Fruit fly (Drosophila melanogaster): Measurements from ENCODE around the gene GAPcenA.

Gene GAPcenA

DNA sequence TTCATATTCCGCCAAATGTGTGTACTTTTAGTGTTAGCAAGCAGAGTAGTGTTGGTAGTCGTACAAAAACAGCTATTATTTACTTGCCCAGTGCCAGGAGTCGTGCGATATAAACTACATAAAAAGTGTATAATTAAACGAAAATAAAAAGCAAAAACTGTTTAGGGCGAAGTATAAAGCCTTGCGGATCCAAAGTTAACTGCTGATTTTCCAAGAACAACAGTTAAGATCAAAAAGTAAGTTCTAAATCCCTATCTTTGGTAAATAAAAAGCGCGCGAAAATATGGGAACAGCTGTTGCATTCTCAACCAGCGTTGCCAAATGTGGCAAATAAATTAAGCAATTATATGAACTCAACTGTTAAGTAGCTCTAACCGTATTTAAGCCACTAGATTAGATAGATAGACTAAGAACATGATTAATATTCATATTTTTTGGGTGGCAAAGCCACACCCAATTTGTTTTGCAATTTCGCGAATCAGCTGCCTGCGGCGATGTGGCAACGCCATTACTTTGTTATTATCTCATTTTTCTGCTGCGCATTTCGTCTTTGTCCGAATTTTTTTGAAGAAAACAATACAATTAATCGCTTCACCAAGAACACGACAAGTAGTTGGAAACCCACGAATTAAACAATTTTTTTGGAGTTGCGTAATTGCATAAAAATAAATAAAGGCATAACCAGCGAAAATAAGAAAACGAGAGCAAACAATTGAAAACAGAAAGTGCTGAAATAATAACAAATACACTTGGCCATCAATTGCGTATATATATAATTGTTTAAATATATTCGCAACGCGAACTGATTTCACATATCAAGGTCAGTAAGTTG, 5.9 kb upstream of the GAPcenA start, which contains the start of the genes Prim1 and CG7083 (continued):
- TF ChIP-seq CG34406 (GFP tag; optimal IDR thresholded peaks at IDR 0.05) (peak; percentile 47), CG11294 (GFP tag; IDR thresholded peaks at IDR 0.05) (no peak), CG8319 (GFP tag; optimal IDR thresholded peaks at IDR 0.05) (peak; percentile 51), CG9139 (GFP tag; optimal IDR thresholded peaks at IDR 0.05) (no peak), CG6854 (GFP tag; optimal IDR thresholded peaks at IDR 0.05) (peak; percentile 5), Gug (GFP tag; IDR thresholded peaks at IDR 0.05) (peak; percentile 28; the same call in 1 of the 2 replicates), dac (GFP tag; optimal IDR thresholded peaks at IDR 0.05) (no peak), CG6276 (GFP tag; optimal IDR thresholded peaks at IDR 0.05) (no peak), fkh (GFP tag; optimal IDR thresholded peaks at IDR 0.05) (peak; percentile 95), CG4318 (GFP tag; optimal IDR thresholded peaks at IDR 0.05) (no peak), CG11902 (GFP tag; optimal IDR thresholded peaks at IDR 0.05) (peak; percentile 1), CG3032 (tag; optimal IDR thresholded peaks at IDR 0.05) (peak; percentile 57), Sox15 (GFP tag; optimal IDR thresholded peaks at IDR 0.05) (peak; percentile 2), Eip93F (GFP tag; optimal IDR thresholded peaks at IDR 0.05) (peak; percentile 18), CG6163 (GFP tag; IDR thresholded peaks at IDR 0.05) (no peak; the same call in 2 of the 3 replicates), CG6808 (GFP tag; optimal IDR thresholded peaks at IDR 0.05) (peak; percentile 54), vri (GFP tag; optimal IDR thresholded peaks at IDR 0.05) (peak; percentile 93), achi (GFP tag; optimal IDR thresholded peaks at IDR 0.05) (peak; percentile 57), Hr38 (GFP tag; optimal IDR thresholded peaks at IDR 0.05) (no peak), Blimp-1 (GFP tag; optimal IDR thresholded peaks at IDR 0.05) (peak; percentile 1), Ets96B (tag; optimal IDR thresholded peaks at IDR 0.05) (peak; percentile 41), cyc (GFP tag; optimal IDR thresholded peaks at IDR 0.05) (peak; percentile 61), Lpt (GFP tag; optimal IDR thresholded peaks at IDR 0.05) (no peak), CG11762 (GFP tag; optimal IDR thresholded peaks at IDR 0.05; ENCODE audit: insufficient read depth) (peak; percentile 60), CG10669 (GFP tag; optimal IDR thresholded peaks at IDR 0.05) (peak; percentile 55), acj6 (GFP tag; optimal IDR thresholded peaks at IDR 0.05) (peak; percentile 65), CG7368 (GFP tag; optimal IDR thresholded peaks at IDR 0.05) (peak; percentile 62), Hr4 (GFP tag; optimal IDR thresholded peaks at IDR 0.05) (peak; percentile 70), salr (GFP tag; optimal IDR thresholded peaks at IDR 0.05) (no peak), esn (GFP tag; optimal IDR thresholded peaks at IDR 0.05) (peak; percentile 79), OdsH (GFP tag; optimal IDR thresholded peaks at IDR 0.05) (peak; percentile 76), Ets21C (GFP tag; optimal IDR thresholded peaks at IDR 0.05) (peak; percentile 52)

DNA sequence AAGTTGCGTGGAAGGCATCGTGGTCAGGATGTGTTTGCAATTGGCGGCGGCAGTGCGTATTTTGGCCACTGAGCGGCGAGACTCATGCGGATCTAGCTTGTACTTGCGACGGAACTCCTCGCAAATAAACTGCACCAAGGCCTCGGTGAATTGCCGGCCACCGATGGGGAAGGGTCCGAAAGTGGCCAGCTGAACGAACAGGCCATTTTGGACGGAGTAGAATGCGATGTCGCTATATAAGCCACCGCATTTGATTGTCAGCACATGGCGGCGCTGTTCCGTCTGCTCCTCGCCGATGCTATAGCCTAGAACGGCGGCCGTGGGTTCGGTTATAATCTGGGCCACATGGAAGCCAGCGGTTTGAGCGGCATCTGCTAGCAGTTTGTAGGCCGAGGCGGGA, 1.2 kb upstream of the GAPcenA start:
- TF ChIP-seq CG10669 (GFP tag; optimal IDR thresholded peaks at IDR 0.05) (no peak), CG34406 (GFP tag; optimal IDR thresholded peaks at IDR 0.05) (no peak), fkh (GFP tag; optimal IDR thresholded peaks at IDR 0.05) (no peak), CG6854 (GFP tag; optimal IDR thresholded peaks at IDR 0.05) (no peak), Ets21C (GFP tag; optimal IDR thresholded peaks at IDR 0.05) (no peak), Eip93F (GFP tag; optimal IDR thresholded peaks at IDR 0.05) (no peak), CG8632 (GFP tag; optimal IDR thresholded peaks at IDR 0.05) (no peak), fd59A (GFP tag; optimal IDR thresholded peaks at IDR 0.05) (no peak), CG8319 (GFP tag; optimal IDR thresholded peaks at IDR 0.05) (no peak), lz (GFP tag; optimal IDR thresholded peaks at IDR 0.05) (no peak), CG3032 (tag; optimal IDR thresholded peaks at IDR 0.05) (no peak), Met (GFP tag; optimal IDR thresholded peaks at IDR 0.05) (no peak), eg (GFP tag; IDR thresholded peaks at IDR 0.05) (no peak)

DNA sequence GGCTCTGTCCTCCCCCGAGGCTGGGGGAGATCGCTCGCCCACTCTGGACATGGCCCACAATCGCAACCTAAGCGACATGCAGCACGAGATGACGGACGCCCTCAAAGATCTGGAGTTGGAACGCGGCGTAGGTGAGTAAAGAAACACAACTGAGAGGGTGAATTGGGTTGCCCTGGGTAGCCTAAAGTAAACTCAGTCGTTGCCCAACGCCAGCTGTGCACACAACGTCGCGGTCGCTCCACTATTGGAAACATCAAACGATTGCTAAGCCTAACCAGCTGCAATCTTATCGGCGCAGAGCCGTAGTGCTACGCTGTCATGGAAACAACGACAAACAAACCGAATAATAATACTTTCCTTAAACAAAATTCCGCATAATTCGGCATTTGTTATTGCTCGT, 985 bp downstream of the GAPcenA start:
- TF ChIP-seq fkh (GFP tag; optimal IDR thresholded peaks at IDR 0.05): peak; percentile 83
- TF ChIP-seq cyc (GFP tag; optimal IDR thresholded peaks at IDR 0.05): no peak
- no peak for TF ChIP-seq Sox102F (GFP tag; optimal IDR thresholded peaks at IDR 0.05)
